Fruit fly (Drosophila melanogaster) whole organism, embryonic: Measurements from ENCODE around the gene CG31267.

Source experiments
- Atf6 ChIP-seq: fragments of 200-800 bp; sonication (Bioruptor generic); IDR thresholded peaks from 2 replicates; pipeline ENCODE4 v1.3.6; 2022; ENCODE audit warnings: missing biosample characterization, missing genetic modification characterization
- Bgb ChIP-seq: fragments of 200-800 bp; sonication (Bioruptor generic); IDR thresholded peaks from 2 replicates; pipeline ENCODE4 v1.3.6; 2022; ENCODE audit warnings: missing biosample characterization, missing genetic modification characterization; ENCODE audit not compliant: partially characterized antibody
- CG12071 ChIP-seq: fragments of 200-800 bp; sonication (Bioruptor generic); optimal IDR thresholded peaks from 3 replicates; lab custom pipeline; 2018; ENCODE audit warnings: missing biosample characterization, mild to moderate bottlenecking, missing genetic modification characterization
- CG12659 ChIP-seq: fragments of 200-800 bp; sonication (Bioruptor generic); optimal IDR thresholded peaks from 3 replicates; lab custom pipeline; 2017; ENCODE audit warnings: mild to moderate bottlenecking, missing biosample characterization, missing genetic modification reagents, missing genetic modification characterization
- CG13296 ChIP-seq: fragments of 200-800 bp; sonication (Bioruptor generic); optimal IDR thresholded peaks from 3 replicates; lab custom pipeline; 2018; ENCODE audit warnings: missing biosample characterization, mild to moderate bottlenecking, missing genetic modification characterization
- CG13624 ChIP-seq: fragments of 200-800 bp; sonication (Bioruptor generic); optimal IDR thresholded peaks from 2 replicates; lab custom pipeline; 2016; ENCODE audit warnings: missing biosample characterization, missing genetic modification characterization
- CG14014 ChIP-seq: fragments of 200-800 bp; sonication (Bioruptor generic); IDR thresholded peaks from 2 replicates; pipeline ENCODE4 v1.3.6; 2022; ENCODE audit warnings: missing biosample characterization, missing genetic modification characterization
- CG14965 ChIP-seq: fragments of 200-800 bp; sonication (Bioruptor generic); optimal IDR thresholded peaks from 2 replicates; lab custom pipeline; 2016; ENCODE audit warnings: missing biosample characterization, missing genetic modification characterization, borderline replicate concordance
- CG17385 ChIP-seq: fragments of 200-800 bp; sonication (Bioruptor generic); optimal IDR thresholded peaks from 3 replicates; lab custom pipeline; 2018; ENCODE audit warnings: missing biosample characterization, mild to moderate bottlenecking, missing genetic modification characterization
- CG3281 ChIP-seq: fragments of 200-800 bp; sonication (Bioruptor generic); optimal IDR thresholded peaks from 3 replicates; lab custom pipeline; 2017; ENCODE audit warnings: missing biosample characterization, mild to moderate bottlenecking, missing genetic modification characterization
- CG33213 ChIP-seq: fragments of 200-800 bp; sonication (Bioruptor generic); optimal IDR thresholded peaks from 3 replicates; lab custom pipeline; 2016; ENCODE audit warnings: missing biosample characterization, missing genetic modification characterization
- CG34224 ChIP-seq: fragments of 200-800 bp; sonication (Bioruptor generic); IDR thresholded peaks from 3 replicates; pipeline ENCODE4 v1.3.6; 2022; ENCODE audit warnings: missing biosample characterization, missing genetic modification characterization; ENCODE audit not compliant: partially characterized antibody
- CG34422 ChIP-seq: fragments of 200-800 bp; sonication (Bioruptor generic); IDR thresholded peaks from 3 replicates; pipeline ENCODE4 v1.3.6; 2022; ENCODE audit warnings: missing biosample characterization, missing genetic modification characterization
- CG4730 ChIP-seq: fragments of 200-800 bp; sonication (Bioruptor generic); IDR thresholded peaks from 2 replicates; pipeline ENCODE4 v1.3.6; 2022; ENCODE audit warnings: missing biosample characterization, missing genetic modification characterization
- CG6791 ChIP-seq: fragments of 200-800 bp; sonication (Bioruptor generic); IDR thresholded peaks from 3 replicates; pipeline ENCODE4 v1.3.6; 2022; ENCODE audit warnings: missing biosample characterization, missing genetic modification characterization; ENCODE audit not compliant: partially characterized antibody
- CG9797 ChIP-seq: fragments of 200-800 bp; sonication (Bioruptor generic); optimal IDR thresholded peaks from 3 replicates; lab custom pipeline; 2018; ENCODE audit warnings: missing biosample characterization, mild to moderate bottlenecking, missing genetic modification characterization
- CG9932 ChIP-seq: fragments of 200-800 bp; sonication (Bioruptor generic); IDR thresholded peaks from 2 replicates; pipeline ENCODE4 v1.3.6; 2022; ENCODE audit warnings: missing biosample characterization, missing genetic modification characterization
- CHES-1-like ChIP-seq: fragments of 200-800 bp; sonication (Bioruptor generic); optimal IDR thresholded peaks from 2 replicates; lab custom pipeline; 2016; ENCODE audit warnings: missing biosample characterization, missing genetic modification characterization
- Eip74EF ChIP-seq, 2 experiments: fragments of 200-800 bp in 1 of 2; fragments of >200 bp in 1 of 2; sonication (Bioruptor generic) in 1 of 2; optimal IDR thresholded peaks; 2 replicates each; lab custom pipeline; 2017 to 2019; ENCODE audit warnings: missing biosample characterization in 2 of 2, missing genetic modification characterization in 2 of 2, mild to moderate bottlenecking in 1 of 2, moderate library complexity in 1 of 2
- Fer3 ChIP-seq: fragments of 200-800 bp; sonication (Bioruptor generic); optimal IDR thresholded peaks from 2 replicates; lab custom pipeline; 2018; ENCODE audit warnings: missing biosample characterization, mild to moderate bottlenecking, missing genetic modification characterization, moderate library complexity
- HmgD ChIP-seq: fragments of 200-800 bp; sonication (Bioruptor generic); optimal IDR thresholded peaks from 3 replicates; lab custom pipeline; 2016; ENCODE audit warnings: missing biosample characterization, missing genetic modification characterization
- Lim3 ChIP-seq: fragments of 200-800 bp; sonication (Bioruptor generic); IDR thresholded peaks from 2 replicates; pipeline ENCODE4 v1.3.6; 2022; ENCODE audit warnings: missing biosample characterization, missing genetic modification characterization
- MESR4 ChIP-seq: fragments of 200-800 bp; sonication (Bioruptor generic); optimal IDR thresholded peaks from 2 replicates; lab custom pipeline; 2018; ENCODE audit warnings: missing biosample characterization, mild to moderate bottlenecking, missing genetic modification characterization, moderate library complexity
- Myb ChIP-seq: fragments of 200-800 bp; sonication (Bioruptor generic); optimal IDR thresholded peaks from 2 replicates; lab custom pipeline; 2016; ENCODE audit warnings: missing biosample characterization, missing genetic modification characterization
- Optix ChIP-seq: fragments of 200-800 bp; sonication (Bioruptor generic); IDR thresholded peaks from 3 replicates; pipeline ENCODE4 v1.3.6; 2022; ENCODE audit warnings: missing biosample characterization, missing genetic modification characterization
- Trl ChIP-seq, 3 experiments: fragments of >200 bp in 2 of 3; fragments of 200-800 bp in 1 of 3; sonication (Bioruptor generic) in 1 of 3; optimal IDR thresholded peaks; 2 replicates in 1 of 3; 3 replicates in 2 of 3; lab custom pipeline; 2016 to 2017; ENCODE audit warnings: missing biosample characterization in 1 of 3, missing genetic modification characterization in 1 of 3
- az2 ChIP-seq: fragments of 200-800 bp; sonication (Bioruptor generic); optimal IDR thresholded peaks from 3 replicates; lab custom pipeline; 2016; ENCODE audit warnings: missing biosample characterization, missing genetic modification characterization
- cad ChIP-seq: fragments of >200 bp; optimal IDR thresholded peaks from 2 replicates; lab custom pipeline; 2017; ENCODE audit warnings: missing biosample characterization, missing genetic modification characterization
- cas ChIP-seq: fragments of 200-800 bp; sonication (Bioruptor generic); IDR thresholded peaks from 2 replicates; pipeline ENCODE4 v1.3.6; 2022; ENCODE audit warnings: missing biosample characterization, missing genetic modification characterization
- cg ChIP-seq: fragments of 200-800 bp; sonication (Bioruptor generic); optimal IDR thresholded peaks from 3 replicates; lab custom pipeline; 2019; ENCODE audit warnings: missing biosample characterization, mild to moderate bottlenecking, missing genetic modification characterization, moderate library complexity
- chn ChIP-seq: fragments of 200-800 bp; sonication (Bioruptor generic); optimal IDR thresholded peaks from 2 replicates; lab custom pipeline; 2016; ENCODE audit warnings: missing biosample characterization, missing genetic modification characterization
- cwo ChIP-seq: fragments of 200-800 bp; sonication (Bioruptor generic); optimal IDR thresholded peaks from 3 replicates; lab custom pipeline; 2017; ENCODE audit warnings: missing biosample characterization, missing genetic modification characterization, mild to moderate bottlenecking, moderate library complexity, missing genetic modification reagents
- eyg ChIP-seq: fragments of 200-800 bp; sonication (Bioruptor generic); optimal IDR thresholded peaks from 3 replicates; lab custom pipeline; 2016; ENCODE audit warnings: missing biosample characterization, missing genetic modification characterization
- ftz-f1 ChIP-seq: fragments of 200-800 bp; sonication (Bioruptor generic); optimal IDR thresholded peaks from 2 replicates; lab custom pipeline; 2016; ENCODE audit warnings: missing biosample characterization, missing genetic modification characterization
- fu2 ChIP-seq: fragments of 200-800 bp; sonication (Bioruptor generic); optimal IDR thresholded peaks from 2 replicates; lab custom pipeline; 2016; ENCODE audit warnings: missing biosample characterization, missing genetic modification characterization
- gcm ChIP-seq: fragments of 200-800 bp; sonication (Bioruptor generic); optimal IDR thresholded peaks from 2 replicates; lab custom pipeline; 2019; ENCODE audit warnings: missing biosample characterization, mild to moderate bottlenecking, missing genetic modification characterization, moderate library complexity
- gem ChIP-seq: fragments of 200-800 bp; sonication (Bioruptor generic); optimal IDR thresholded peaks from 2 replicates; lab custom pipeline; 2019; ENCODE audit warnings: missing biosample characterization, mild to moderate bottlenecking, missing genetic modification characterization, moderate library complexity
- gro ChIP-seq: fragments of 200-800 bp; sonication (Bioruptor generic); optimal IDR thresholded peaks from 2 replicates; lab custom pipeline; 2016; ENCODE audit warnings: missing biosample characterization, missing genetic modification characterization
- gsb-n ChIP-seq: fragments of 200-800 bp; sonication (Bioruptor generic); optimal IDR thresholded peaks from 3 replicates; lab custom pipeline; 2018; ENCODE audit warnings: missing biosample characterization, mild to moderate bottlenecking, missing genetic modification characterization
- her ChIP-seq: fragments of 200-800 bp; sonication (Bioruptor generic); optimal IDR thresholded peaks from 2 replicates; lab custom pipeline; 2016; ENCODE audit warnings: missing biosample characterization, missing genetic modification characterization
- hth ChIP-seq: fragments of >200 bp; optimal IDR thresholded peaks from 2 replicates; lab custom pipeline; 2017; ENCODE audit warnings: inconsistent platforms
- lab ChIP-seq: fragments of 200-800 bp; sonication (Bioruptor generic); optimal IDR thresholded peaks from 3 replicates; lab custom pipeline; 2017; ENCODE audit warnings: missing biosample characterization, missing genetic modification characterization, mild to moderate bottlenecking, moderate library complexity, missing genetic modification reagents
- nom ChIP-seq: fragments of 200-800 bp; sonication (Bioruptor generic); optimal IDR thresholded peaks from 2 replicates; lab custom pipeline; 2017; ENCODE audit warnings: missing biosample characterization, missing genetic modification characterization, mild to moderate bottlenecking, moderate library complexity, missing genetic modification reagents
- pan ChIP-seq, 4 experiments: fragments of >200 bp in 3 of 4; fragments of 200-800 bp in 1 of 4; sonication (Bioruptor generic) in 1 of 4; optimal IDR thresholded peaks in 3 of 4; IDR thresholded peaks in 1 of 4; 2 replicates each; pipeline versions ENCODE4 v1.3.6 to Lab custom; 2017 to 2022; ENCODE audit warnings: missing biosample characterization in 2 of 4, missing genetic modification characterization in 2 of 4, mixed read lengths in 1 of 4
- pros ChIP-seq: fragments of 200-800 bp; sonication (Bioruptor generic); optimal IDR thresholded peaks from 3 replicates; lab custom pipeline; 2019; ENCODE audit warnings: missing biosample characterization, mild to moderate bottlenecking, missing genetic modification characterization, moderate library complexity
- repo ChIP-seq: fragments of 200-800 bp; sonication (Bioruptor generic); optimal IDR thresholded peaks from 2 replicates; lab custom pipeline; 2016; ENCODE audit warnings: missing biosample characterization, missing genetic modification characterization
- shn ChIP-seq: fragments of 200-800 bp; sonication (Bioruptor generic); optimal IDR thresholded peaks from 3 replicates; lab custom pipeline; 2016; ENCODE audit warnings: missing biosample characterization, missing genetic modification characterization
- tna ChIP-seq: fragments of 200-800 bp; sonication (Bioruptor generic); IDR thresholded peaks from 2 replicates; pipeline ENCODE4 v1.3.6; 2022; ENCODE audit warnings: missing biosample characterization, missing genetic modification characterization; ENCODE audit not compliant: partially characterized antibody
- wdn ChIP-seq: fragments of 200-800 bp; sonication (Bioruptor generic); IDR thresholded peaks from 2 replicates; pipeline ENCODE4 v1.3.6; 2022; ENCODE audit warnings: missing biosample characterization, missing genetic modification characterization

CG31267 gene

dm6 chr3R:17118917-17119378, 15.0 kb upstream of the CG31267 start (continued):
- TF ChIP-seq cas (GFP tag; lab: Robert Waterston, UW) (no peak), Eip74EF (GFP tag; optimal IDR thresholded peaks at IDR 0.05; lab: Kevin White, UChicago) (peak in 1 of 2 experiments; percentile 7), CG4730 (GFP tag; lab: Robert Waterston, UW) (no peak), Fer3 (no peak), cad (GFP tag; lab: Kevin White, UChicago) (no peak), CG17385 (GFP tag; lab: Kevin White, UChicago) (peak; percentile 33), repo (GFP tag; lab: Kevin White, UChicago) (no peak), CG3281 (peak; percentile 42), cg (GFP tag; lab: Kevin White, UChicago) (peak; percentile 43), Trl (optimal IDR thresholded peaks at IDR 0.05; lab: Kevin White, UChicago) (peak; percentile 90 to 91), Trl (GFP tag; optimal IDR thresholded peaks at IDR 0.05; lab: Kevin White, UChicago) (no peak), CG14014 (no peak), CG13624 (GFP tag; lab: Kevin White, UChicago) (no peak), CG6791 (0 out of 3 replicates have a peak, but pooled peaks have one; percentile 36), CG34422 (GFP tag; lab: Robert Waterston, UW) (peak; percentile 56; the same call in 1 of the 3 replicates), Optix (GFP tag; lab: Robert Waterston, UW) (no peak), CG33213 (GFP tag; lab: Kevin White, UChicago) (no peak), ftz-f1 (GFP tag; lab: Kevin White, UChicago) (no peak), nom (GFP tag; lab: Kevin White, UChicago) (peak; percentile 41), chn (GFP tag; lab: Kevin White, UChicago) (no peak), fu2 (GFP tag; lab: Kevin White, UChicago) (no peak), wdn (GFP tag; lab: Robert Waterston, UW) (0 out of 2 replicates have a peak, but pooled peaks have one; percentile 32), Bgb (GFP tag; lab: Robert Waterston, UW) (peak; percentile 48; the same call in 1 of the 2 replicates), CG12659 (GFP tag; lab: Kevin White, UChicago) (peak; percentile 36), CHES-1-like (GFP tag; lab: Kevin White, UChicago) (peak; percentile 25), CG14965 (GFP tag; lab: Kevin White, UChicago) (no peak), CG9797 (no peak), her (no peak), gsb-n (tag; lab: Kevin White, UChicago) (no peak), shn (GFP tag; lab: Kevin White, UChicago) (no peak), HmgD (no peak), CG9932 (GFP tag; lab: Robert Waterston, UW) (no peak), CG12071 (GFP tag; lab: Kevin White, UChicago) (no peak), Myb (peak; percentile 41), hth (no peak), MESR4 (GFP tag; lab: Kevin White, UChicago) (no peak), Atf6 (GFP tag; lab: Robert Waterston, UW) (peak; percentile 32; the same call in 1 of the 2 replicates), gro (GFP tag; lab: Kevin White, UChicago) (no peak), eyg (GFP tag; lab: Kevin White, UChicago) (no peak), CG34224 (GFP tag; lab: Robert Waterston, UW) (peak; percentile 49), az2 (GFP tag; lab: Kevin White, UChicago) (no peak), CG13296 (GFP tag; lab: Kevin White, UChicago) (peak; percentile 18), pan (optimal IDR thresholded peaks at IDR 0.05; lab: Kevin White, UChicago) (no peak), pan (GFP tag; optimal IDR thresholded peaks at IDR 0.05 in 1 of 2, IDR thresholded peaks at IDR 0.05 in 1 of 2) (peak in 1 of 2 experiments; percentile 18), tna (GFP tag; lab: Robert Waterston, UW) (0 out of 2 replicates have a peak, but pooled peaks have one; percentile 21), cwo (GFP tag; lab: Kevin White, UChicago) (no peak), gcm (GFP tag; lab: Kevin White, UChicago) (peak; percentile 38), lab (GFP tag; lab: Kevin White, UChicago) (peak; percentile 36), Lim3 (GFP tag; lab: Robert Waterston, UW) (no peak), pros (GFP tag; lab: Kevin White, UChicago) (peak; percentile 68), gem (tag; lab: Kevin White, UChicago) (no peak)
